Worm (Caenorhabditis elegans): Measurements from ENCODE around the gene idpb-1.

The idpb-1 gene

ce11 chrII:5081124-5081913 is 20.5 kb upstream of the idpb-1 start, which contains the start of gene dsh-2 (continued):
- no peak for TF ChIP-seq ZK546.5 (tag; optimal IDR thresholded peaks at IDR 0.05)
- TF ChIP-seq unc-130 (GFP tag; optimal IDR thresholded peaks at IDR 0.05), result peak; percentile 27
- TF ChIP-seq mes-2 (tag; optimal IDR thresholded peaks at IDR 0.05; ENCODE audit: poor library complexity, severe bottlenecking), result peak; percentile 85
- TF ChIP-seq Y48G9A.11 (GFP tag; IDR thresholded peaks at IDR 0.05), result no peak
- no peak for TF ChIP-seq php-3 (GFP tag; IDR thresholded peaks at IDR 0.05)
- TF ChIP-seq zip-2 (tag; optimal IDR thresholded peaks at IDR 0.05), result no peak
- no peak for TF ChIP-seq vab-7 (GFP tag; IDR thresholded peaks at IDR 0.05)
- TF ChIP-seq daf-8 (GFP tag; IDR thresholded peaks at IDR 0.05), result no peak
- TF ChIP-seq madf-9 (GFP tag; conservative IDR thresholded peaks at IDR 0.05), result no peak
- TF ChIP-seq nhr-11 (tag; optimal IDR thresholded peaks at IDR 0.05), result no peak
- peak; percentile 26 for TF ChIP-seq rbr-2 (tag; optimal IDR thresholded peaks at IDR 0.05)
- no peak for TF ChIP-seq snpc-1.2 (GFP tag; IDR thresholded peaks at IDR 0.05)
- TF ChIP-seq tag-97 (GFP tag; IDR thresholded peaks at IDR 0.05), result no peak
- no peak for TF ChIP-seq zip-11 (GFP tag; IDR thresholded peaks at IDR 0.05)
- TF ChIP-seq ceh-44 (GFP tag; IDR thresholded peaks at IDR 0.05), result no peak
- TF ChIP-seq daf-16 (GFP tag; optimal IDR thresholded peaks at IDR 0.05), result no peak
- peak; percentile 50 for TF ChIP-seq daf-16 (tag; optimal IDR thresholded peaks at IDR 0.05)
- TF ChIP-seq lin-29 (GFP tag; IDR thresholded peaks at IDR 0.05), result no peak
- no peak for TF ChIP-seq hif-1 (tag; optimal IDR thresholded peaks at IDR 0.05)
- TF ChIP-seq nhr-76 (tag; optimal IDR thresholded peaks at IDR 0.05), result no peak
- TF ChIP-seq lin-38 (GFP tag; IDR thresholded peaks at IDR 0.05), result peak; percentile 55
- no peak for TF ChIP-seq lim-7 (GFP tag; IDR thresholded peaks at IDR 0.05)
- TF ChIP-seq zag-1 (tag; optimal IDR thresholded peaks at IDR 0.05), result no peak
- TF ChIP-seq nhr-28 (tag; optimal IDR thresholded peaks at IDR 0.05), result peak; percentile 42
- TF ChIP-seq daf-12 (tag; optimal IDR thresholded peaks at IDR 0.05), result no peak
- TF ChIP-seq lin-1 (GFP tag; IDR thresholded peaks at IDR 0.05), result no peak
- peak; percentile 34 for TF ChIP-seq lin-13 (GFP tag; optimal IDR thresholded peaks at IDR 0.05)
- TF ChIP-seq zfp-2 (tag; optimal IDR thresholded peaks at IDR 0.05), result no peak
- no peak for TF ChIP-seq ztf-7 (tag; optimal IDR thresholded peaks at IDR 0.05)
- TF ChIP-seq ceh-32 (tag; optimal IDR thresholded peaks at IDR 0.05; ENCODE audit: poor library complexity), result no peak
- no peak for TF ChIP-seq dmd-8 (GFP tag; IDR thresholded peaks at IDR 0.05)
- TF ChIP-seq aly-2 (tag; optimal IDR thresholded peaks at IDR 0.05), result no peak
- no peak for TF ChIP-seq mxl-2 (GFP tag; conservative IDR thresholded peaks at IDR 0.05)
- no peak for TF ChIP-seq egl-27 (tag; optimal IDR thresholded peaks at IDR 0.05)
- TF ChIP-seq lir-3 (tag; optimal IDR thresholded peaks at IDR 0.05), result no peak
- peak; percentile 45 for TF ChIP-seq duxl-1 (tag; optimal IDR thresholded peaks at IDR 0.05; ENCODE audit: poor library complexity)
- no peak for TF ChIP-seq nhr-10 (tag; optimal IDR thresholded peaks at IDR 0.05)
- TF ChIP-seq fkh-10 (GFP tag; optimal IDR thresholded peaks at IDR 0.05), result no peak
- TF ChIP-seq pqm-1 (tag; optimal IDR thresholded peaks at IDR 0.05), result no peak
- peak; percentile 64 for TF ChIP-seq mxl-3 (GFP tag; optimal IDR thresholded peaks at IDR 0.05)
- no peak for TF ChIP-seq cey-2 (tag; optimal IDR thresholded peaks at IDR 0.05; ENCODE audit: borderline replicate concordance, insufficient read depth)
- TF ChIP-seq tra-1 (GFP tag; IDR thresholded peaks at IDR 0.05), result no peak
- no peak for TF ChIP-seq ceh-62 (tag; optimal IDR thresholded peaks at IDR 0.05)
- TF ChIP-seq F49E8.2 (tag; optimal IDR thresholded peaks at IDR 0.05; ENCODE audit: borderline replicate concordance), result no peak
- TF ChIP-seq aha-1 (tag), result peak; percentile 27
- no peak for TF ChIP-seq gei-8 (GFP tag; optimal IDR thresholded peaks at IDR 0.05)
- TF ChIP-seq lin-39 (tag; optimal IDR thresholded peaks at IDR 0.05), result no peak
- no peak for TF ChIP-seq hmg-1.1 (GFP tag; IDR thresholded peaks at IDR 0.05)
- TF ChIP-seq nhr-6 (tag; optimal IDR thresholded peaks at IDR 0.05), result peak; percentile 57
- TF ChIP-seq saeg-2 (GFP tag; IDR thresholded peaks at IDR 0.05), result no peak
- peak; percentile 70 for TF ChIP-seq dve-1 (tag; optimal IDR thresholded peaks at IDR 0.05; ENCODE audit: insufficient read depth)
